Fruit fly (Drosophila melanogaster): ENCODE results near the gene tomb.

Gene tomb

DNA sequence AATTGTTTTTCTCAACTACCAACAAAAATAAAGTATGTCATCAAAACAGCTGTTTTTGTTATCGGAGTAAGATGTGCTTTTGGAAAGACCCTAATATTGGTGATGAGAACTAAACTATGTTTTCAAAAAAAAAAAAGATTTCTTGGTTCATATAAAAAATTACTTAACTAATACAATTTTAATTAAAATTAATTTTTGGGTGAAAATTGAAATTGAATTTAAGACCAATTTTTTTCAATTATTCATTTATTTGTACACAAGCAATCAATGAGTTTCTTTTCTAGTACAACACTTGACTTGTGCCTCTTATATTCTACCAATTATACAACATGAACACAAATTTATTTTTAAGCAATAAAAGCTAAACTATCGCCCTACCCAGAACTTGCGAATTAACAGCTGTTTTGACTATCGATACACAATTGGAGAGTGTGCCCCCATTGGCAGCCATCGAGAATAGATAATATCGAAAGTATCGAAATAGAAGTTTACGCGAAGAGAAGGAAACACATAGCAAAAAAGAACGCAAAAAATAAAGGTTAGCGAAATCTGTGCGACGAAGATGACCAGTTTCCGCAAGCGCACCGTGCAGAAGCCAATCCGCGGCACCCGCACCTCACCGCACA is 12.6 kb downstream of the tomb start, which contains the start of the genes Vps52 and Elp4 (continued):
- TF ChIP-seq CG34406 (GFP tag; optimal IDR thresholded peaks at IDR 0.05) (peak; percentile 74), esn (GFP tag; optimal IDR thresholded peaks at IDR 0.05) (peak; percentile 77), CG11294 (GFP tag; IDR thresholded peaks at IDR 0.05) (peak; percentile 29; the same call in 1 of the 2 replicates), Gug (GFP tag; IDR thresholded peaks at IDR 0.05) (peak; percentile 60), vri (GFP tag; optimal IDR thresholded peaks at IDR 0.05) (no peak), Hr4 (GFP tag; optimal IDR thresholded peaks at IDR 0.05) (no peak), CG3032 (tag; optimal IDR thresholded peaks at IDR 0.05) (peak; percentile 80), ss (GFP tag; optimal IDR thresholded peaks at IDR 0.05) (no peak), Eip75B (GFP tag; optimal IDR thresholded peaks at IDR 0.05) (no peak), CG15336 (GFP tag; IDR thresholded peaks at IDR 0.05) (peak; percentile 28; the same call in 1 of the 2 replicates), eg (GFP tag; IDR thresholded peaks at IDR 0.05) (no peak; the same call in 2 of the 3 replicates), CG11762 (GFP tag; optimal IDR thresholded peaks at IDR 0.05; ENCODE audit: insufficient read depth) (no peak), CG8632 (GFP tag; optimal IDR thresholded peaks at IDR 0.05) (peak; percentile 55), Ets96B (tag; optimal IDR thresholded peaks at IDR 0.05) (peak; percentile 62), Ets21C (GFP tag; optimal IDR thresholded peaks at IDR 0.05) (no peak), CG9139 (GFP tag; optimal IDR thresholded peaks at IDR 0.05) (no peak), lz (GFP tag; optimal IDR thresholded peaks at IDR 0.05) (peak; percentile 72), CG3919 (GFP tag; optimal IDR thresholded peaks at IDR 0.05) (no peak)

DNA sequence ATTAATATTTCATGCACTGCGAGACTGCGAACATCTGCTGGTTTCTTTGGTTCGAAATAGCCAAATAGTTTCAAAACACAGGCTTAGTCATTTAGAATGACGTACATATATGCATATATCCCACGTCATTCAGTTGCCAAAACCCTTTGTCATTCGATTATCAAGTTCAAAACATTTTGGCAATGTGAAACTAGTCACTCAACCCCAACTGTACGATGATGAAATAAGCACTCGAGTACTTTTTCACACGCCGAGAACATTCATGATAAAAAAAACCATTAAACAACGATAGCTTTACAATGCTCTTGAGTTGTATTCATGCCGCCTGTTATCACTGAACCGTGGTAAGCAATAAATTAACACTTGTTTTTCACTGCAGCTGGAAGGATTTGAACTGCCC is 15.8 kb downstream of the tomb start:
- TF ChIP-seq Met (GFP tag; optimal IDR thresholded peaks at IDR 0.05) (no peak), CG9139 (GFP tag; optimal IDR thresholded peaks at IDR 0.05) (no peak), dac (GFP tag; optimal IDR thresholded peaks at IDR 0.05) (no peak), Hr39 (GFP tag; optimal IDR thresholded peaks at IDR 0.05) (no peak), CG1621 (tag; optimal IDR thresholded peaks at IDR 0.05) (no peak), CG3032 (tag; optimal IDR thresholded peaks at IDR 0.05) (no peak), CG8119 (GFP tag; IDR thresholded peaks at IDR 0.05) (peak; percentile 20; the same call in 1 of the 3 replicates), CG10669 (GFP tag; optimal IDR thresholded peaks at IDR 0.05) (no peak), Hr38 (GFP tag; optimal IDR thresholded peaks at IDR 0.05) (no peak), CG7368 (GFP tag; optimal IDR thresholded peaks at IDR 0.05) (peak; percentile 1), eg (GFP tag; IDR thresholded peaks at IDR 0.05) (0 out of 3 replicates have a peak, but pooled peaks have one; percentile 26), net (GFP tag; optimal IDR thresholded peaks at IDR 0.05) (no peak), CG10631 (GFP tag; optimal IDR thresholded peaks at IDR 0.05) (no peak), CG16779 (tag; optimal IDR thresholded peaks at IDR 0.05) (no peak), ss (GFP tag; optimal IDR thresholded peaks at IDR 0.05) (no peak), CG31627 (GFP tag; optimal IDR thresholded peaks at IDR 0.05) (peak; percentile 5), Eip78C (GFP tag) (no peak), fkh (GFP tag; optimal IDR thresholded peaks at IDR 0.05) (no peak), pdm3 (GFP tag; optimal IDR thresholded peaks at IDR 0.05) (no peak), Smox (GFP tag; optimal IDR thresholded peaks at IDR 0.05) (no peak), dsx (GFP tag; optimal IDR thresholded peaks at IDR 0.05; ENCODE audit: poor library complexity, severe bottlenecking) (no peak), achi (GFP tag; optimal IDR thresholded peaks at IDR 0.05) (no peak), OdsH (GFP tag; optimal IDR thresholded peaks at IDR 0.05) (no peak), CG8319 (GFP tag; optimal IDR thresholded peaks at IDR 0.05) (no peak), Ets21C (GFP tag; optimal IDR thresholded peaks at IDR 0.05) (no peak), Hr4 (GFP tag; optimal IDR thresholded peaks at IDR 0.05) (no peak), Eip93F (GFP tag; optimal IDR thresholded peaks at IDR 0.05) (no peak), Eip75B (GFP tag; optimal IDR thresholded peaks at IDR 0.05) (no peak), lz (GFP tag; optimal IDR thresholded peaks at IDR 0.05) (no peak), CG34406 (GFP tag; optimal IDR thresholded peaks at IDR 0.05) (peak; percentile 27), vri (GFP tag; optimal IDR thresholded peaks at IDR 0.05) (peak; percentile 81), fd59A (GFP tag; optimal IDR thresholded peaks at IDR 0.05) (no peak), Lpt (GFP tag; optimal IDR thresholded peaks at IDR 0.05) (no peak), svp (GFP tag) (no peak), CG6792 (GFP tag; optimal IDR thresholded peaks at IDR 0.05) (no peak), CG32006 (GFP tag; optimal IDR thresholded peaks at IDR 0.05) (no peak), CG11294 (GFP tag; IDR thresholded peaks at IDR 0.05) (no peak), salr (GFP tag; optimal IDR thresholded peaks at IDR 0.05) (no peak), CG8632 (GFP tag; optimal IDR thresholded peaks at IDR 0.05) (no peak), Ets96B (tag; optimal IDR thresholded peaks at IDR 0.05) (no peak), Gug (GFP tag; IDR thresholded peaks at IDR 0.05) (no peak), CG3919 (GFP tag; optimal IDR thresholded peaks at IDR 0.05) (no peak), cyc (GFP tag; optimal IDR thresholded peaks at IDR 0.05) (no peak), Blimp-1 (GFP tag; optimal IDR thresholded peaks at IDR 0.05) (no peak)

All from whole organism, prepupa.